Worm (Caenorhabditis elegans) whole organism, dauer: Measurements from ENCODE around the gene strm-1.
"Not testable (repeated sequence)": the region's sequence is repeated elsewhere in the genome, so short reads cannot be mapped to it uniquely, and the experiment has no call there.

Experiments
- unc-62 ChIP-seq: sonication (generic microtip); optimal IDR thresholded peaks from 2 replicates; lab custom pipeline; 2017; ENCODE audit warnings: missing biosample characterization, missing genetic modification reagents, missing genetic modification characterization

strm-1 gene

ce11 chrIII:2424783-2425329 lies 23.0 kb downstream of the strm-1 start:
- no peak for TF ChIP-seq unc-62

DNA sequence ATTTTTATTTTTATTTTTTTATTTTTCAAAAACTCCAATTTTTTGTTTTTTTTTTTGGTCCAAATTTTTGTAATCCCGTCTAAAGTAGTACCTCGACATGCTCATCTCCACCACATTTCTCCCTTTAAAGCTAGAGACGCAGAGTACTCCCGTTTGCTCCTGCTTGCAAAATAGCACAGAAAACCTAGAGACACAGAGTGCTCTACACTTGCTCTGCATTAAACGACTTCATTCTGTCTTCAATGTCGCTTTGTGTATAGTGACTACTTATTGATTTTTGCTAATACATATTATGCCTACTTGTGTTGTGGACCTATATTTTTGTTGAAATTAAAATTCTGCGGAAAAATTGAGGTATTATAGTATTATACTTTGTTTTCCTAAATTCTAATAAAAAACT lies 24.3 kb downstream of the strm-1 start, which contains the start of gene W04B5.8:
Gene W04B5.8, plus strand, starts transcription at position 195 of the 400 bp plus-strand sequence.
- TF ChIP-seq unc-62 = no peak

ce11 chrIII:2432925-2433324 lies 31.1 kb downstream of the strm-1 start:
- no peak for TF ChIP-seq unc-62

DNA sequence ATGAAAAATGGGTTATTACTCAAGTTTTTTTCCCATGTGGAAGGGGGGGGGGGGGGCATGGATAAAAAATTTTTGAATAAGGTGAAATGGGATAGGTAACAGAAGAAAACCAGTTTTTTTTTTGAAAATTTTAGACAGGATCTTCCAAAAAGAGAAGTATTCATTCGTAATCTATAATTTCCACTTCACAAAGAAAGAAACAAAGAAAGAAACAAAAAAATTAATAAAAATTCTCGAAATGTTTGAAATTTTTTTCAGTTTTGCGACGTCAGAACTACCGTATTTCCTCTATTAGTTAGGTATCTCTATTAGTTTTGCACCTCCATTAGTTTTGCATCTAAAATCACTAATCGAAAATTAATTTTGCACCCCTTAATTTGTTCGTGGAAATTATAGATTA lies 33.5 kb downstream of the strm-1 start, which contains the start of gene W04B5.6:
Gene W04B5.6, minus strand, starts transcription at position 101 of the 400 bp plus-strand sequence.
- TF ChIP-seq unc-62 = not testable (repeated sequence)

DNA sequence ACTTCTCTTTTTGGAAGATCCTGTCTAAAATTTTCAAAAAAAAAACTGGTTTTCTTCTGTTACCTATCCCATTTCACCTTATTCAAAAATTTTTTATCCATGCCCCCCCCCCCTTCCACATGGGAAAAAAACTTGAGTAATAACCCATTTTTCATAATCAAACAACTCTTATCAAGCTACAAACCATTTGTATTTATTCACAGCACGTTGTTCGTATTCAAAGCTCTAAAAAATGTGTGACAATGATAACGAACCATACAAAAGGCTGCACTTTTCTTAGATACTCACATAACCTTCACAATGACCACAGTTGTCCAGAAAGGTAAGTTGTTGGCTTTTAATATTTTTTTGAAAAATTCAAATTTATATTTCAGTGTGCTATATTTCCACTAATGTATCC lies 33.9 kb downstream of the strm-1 start, which contains the start of gene E02H9.6:
Gene E02H9.6, plus strand, starts transcription at position 301 of the 400 bp plus-strand sequence.
- not testable (repeated sequence) for TF ChIP-seq unc-62

ce11 chrIII:2438543-2438942 lies 36.7 kb downstream of the strm-1 start, which contains the start of gene E02H9.13:
TSS of gene E02H9.13 (minus strand) at chrIII:2438741.
- TF ChIP-seq unc-62 = no peak

DNA sequence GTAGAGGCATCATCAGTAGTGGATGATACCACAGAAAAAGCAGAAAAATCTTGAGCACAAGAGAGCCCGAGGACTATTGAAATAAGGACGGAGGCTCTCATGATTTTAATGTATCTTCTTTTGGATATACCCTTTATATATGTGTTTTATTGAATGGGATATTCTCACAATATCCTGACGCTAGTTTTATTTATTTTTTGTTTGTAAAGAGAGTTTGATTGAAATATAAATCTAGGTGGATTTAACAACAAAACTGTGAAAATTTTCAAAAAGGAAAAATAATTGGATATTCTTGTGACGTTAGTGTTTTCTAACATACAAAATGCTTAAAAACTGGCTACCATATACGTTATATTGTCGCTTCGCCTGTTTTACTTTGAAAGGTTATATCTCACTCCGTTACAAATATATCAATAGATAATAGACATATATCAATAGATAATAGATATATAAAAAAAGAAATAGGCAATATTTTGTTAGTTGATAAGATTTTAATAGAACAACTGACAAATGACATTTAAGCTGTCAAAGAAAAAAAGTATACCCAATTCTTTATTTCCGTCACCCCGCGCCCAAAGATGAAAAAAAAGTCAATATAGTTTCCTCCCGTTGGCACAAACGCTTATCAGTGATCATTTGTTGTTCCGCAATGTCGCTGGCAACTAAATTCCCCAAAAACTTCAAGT lies 43.8 kb downstream of the strm-1 start, which contains the start of the genes E02H9.7 and klo-2:
Gene E02H9.7, minus strand, starts transcription at position 101 of the 686 bp plus-strand sequence.
Gene klo-2, plus strand, starts transcription at position 636 of the 686 bp plus-strand sequence.
- no peak for TF ChIP-seq unc-62

DNA sequence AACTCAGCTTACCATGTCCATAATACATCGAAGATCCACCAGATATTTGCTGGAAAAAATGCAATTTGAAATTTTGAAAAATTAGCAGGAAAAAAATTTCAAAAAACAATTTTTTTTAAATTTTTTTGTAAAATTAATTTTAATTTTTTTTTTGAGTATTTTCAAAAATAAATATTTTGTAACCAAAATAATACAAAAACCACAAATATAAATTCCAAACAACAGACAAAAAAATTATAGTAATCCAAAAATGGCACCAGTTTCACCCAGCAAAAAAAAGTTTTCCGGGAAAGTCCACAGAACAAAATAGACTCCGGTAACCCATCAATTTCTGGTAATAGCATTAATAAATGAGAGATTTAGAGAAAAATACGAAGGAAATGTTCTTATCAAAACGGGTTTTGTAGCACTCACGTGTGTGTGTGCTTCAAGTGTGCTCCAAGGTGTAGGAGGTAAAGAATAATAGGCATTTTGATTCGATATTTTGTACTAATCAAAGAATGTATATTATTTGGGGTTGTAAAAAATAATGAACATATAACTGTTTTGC lies 53.0 kb downstream of the strm-1 start, which contains the start of gene nhr-121:
Gene nhr-121, minus strand, starts transcription at position 51 of the 550 bp plus-strand sequence.
- TF ChIP-seq unc-62 = no peak
